Worm (Caenorhabditis elegans) whole organism, young adult: ENCODE measurements around the gene Y116A8C.9.

Source experiments
- B0035.1 ChIP-seq: sonication (generic microtip); optimal IDR thresholded peaks from 2 replicates; lab custom pipeline; 2016; ENCODE audit warnings: missing genetic modification characterization, mild to moderate bottlenecking, missing compliant biosample characterization, missing genotype, missing genetic modification reagents
- B0261.1 ChIP-seq: sonication (generic microtip); optimal IDR thresholded peaks from 2 replicates; lab custom pipeline; 2016; ENCODE audit warnings: mild to moderate bottlenecking, missing genetic modification characterization, moderate library complexity, missing compliant biosample characterization
- D2030.7 ChIP-seq: fragments of 200-800 bp; sonication (Bioruptor generic); IDR thresholded peaks from 2 replicates; pipeline ENCODE4 v1.3.6; 2022; ENCODE audit warnings: missing genetic modification reagents, missing genetic modification characterization, missing compliant biosample characterization
- F10E7.11 ChIP-seq: sonication (generic microtip); optimal IDR thresholded peaks from 2 replicates; lab custom pipeline; 2017; ENCODE audit warnings: mild to moderate bottlenecking, missing genetic modification characterization, moderate library complexity, missing compliant biosample characterization
- F22D6.2 ChIP-seq: sonication (generic microtip); optimal IDR thresholded peaks from 2 replicates; lab custom pipeline; 2016; ENCODE audit warnings: mild to moderate bottlenecking, missing genetic modification characterization, missing compliant biosample characterization
- F23B12.7 ChIP-seq: sonication (generic microtip); optimal IDR thresholded peaks from 2 replicates; lab custom pipeline; 2017; ENCODE audit warnings: missing genetic modification characterization, mild to moderate bottlenecking, missing compliant biosample characterization, antibody characterized with exemption, moderate library complexity; ENCODE audit not compliant: insufficient read depth
- F33H1.4 ChIP-seq: fragments of 200-800 bp; sonication (Bioruptor generic); IDR thresholded peaks from 2 replicates; pipeline ENCODE4 v1.3.6; 2022; ENCODE audit warnings: missing genetic modification reagents, missing genetic modification characterization, missing compliant biosample characterization
- F39B2.1 ChIP-seq: fragments of 200-800 bp; sonication (Bioruptor generic); IDR thresholded peaks from 2 replicates; pipeline ENCODE4 v1.3.6; 2022; ENCODE audit warnings: missing genetic modification reagents, missing genetic modification characterization, missing compliant biosample characterization
- F49E8.2 ChIP-seq: sonication (generic microtip); optimal IDR thresholded peaks from 3 replicates; lab custom pipeline; 2017; ENCODE audit warnings: missing genetic modification characterization, mild to moderate bottlenecking, missing compliant biosample characterization, antibody characterized with exemption, moderate library complexity; ENCODE audit not compliant: insufficient read depth
- F55B11.4 ChIP-seq: sonication (generic microtip); optimal IDR thresholded peaks from 2 replicates; lab custom pipeline; 2016; ENCODE audit warnings: missing compliant biosample characterization, missing genetic modification characterization, borderline replicate concordance; ENCODE audit not compliant: insufficient read depth
- F57C9.4 ChIP-seq: sonication (generic microtip); optimal IDR thresholded peaks from 2 replicates; lab custom pipeline; 2017; ENCODE audit warnings: mild to moderate bottlenecking, missing genetic modification characterization, missing compliant biosample characterization
- K12H6.12 ChIP-seq: fragments of 200-800 bp; sonication (Bioruptor generic); optimal IDR thresholded peaks from 2 replicates; lab custom pipeline; 2018; ENCODE audit warnings: mild to moderate bottlenecking, missing genetic modification characterization, missing compliant biosample characterization
- T07F8.4 ChIP-seq: sonication (generic microtip); optimal IDR thresholded peaks from 2 replicates; lab custom pipeline; 2016; ENCODE audit warnings: mild to moderate bottlenecking, missing genetic modification characterization, moderate library complexity, missing compliant biosample characterization
- T26A5.8 ChIP-seq: sonication (generic microtip); optimal IDR thresholded peaks from 2 replicates; lab custom pipeline; 2016; ENCODE audit warnings: missing genetic modification characterization, missing compliant biosample characterization
- Y53F4B.3 ChIP-seq: fragments of 200-800 bp; sonication (Bioruptor generic); IDR thresholded peaks from 2 replicates; pipeline ENCODE4 v1.3.6; 2022; ENCODE audit warnings: missing genetic modification reagents, missing genetic modification characterization, missing compliant biosample characterization
- Y53G8AR.9 ChIP-seq: fragments of 200-800 bp; sonication (Bioruptor generic); conservative IDR thresholded peaks from 2 replicates; pipeline ENCODE4 v1.3.6; 2022; ENCODE audit warnings: missing genetic modification reagents, missing genetic modification characterization, missing compliant biosample characterization
- Y67H2A.10 ChIP-seq: fragments of 200-800 bp; sonication (Bioruptor generic); conservative IDR thresholded peaks from 2 replicates; pipeline ENCODE4 v1.3.6; 2022; ENCODE audit warnings: missing genetic modification reagents, missing genetic modification characterization, missing compliant biosample characterization
- Y79H2A.3 ChIP-seq: fragments of 200-800 bp; sonication (Bioruptor generic); conservative IDR thresholded peaks from 2 replicates; pipeline ENCODE4 v1.3.6; 2022; ENCODE audit warnings: missing genetic modification reagents, missing genetic modification characterization, missing compliant biosample characterization
- aptf-3 ChIP-seq: fragments of 200-800 bp; sonication (Bioruptor generic); IDR thresholded peaks from 2 replicates; pipeline ENCODE4 v1.3.6; 2022; ENCODE audit warnings: missing genetic modification characterization, missing compliant biosample characterization
- ceh-27 ChIP-seq: fragments of 200-800 bp; sonication (Bioruptor generic); optimal IDR thresholded peaks from 2 replicates; lab custom pipeline; 2018; ENCODE audit warnings: mild to moderate bottlenecking, missing genetic modification characterization, moderate library complexity, missing compliant biosample characterization
- ceh-40 ChIP-seq: fragments of 200-800 bp; sonication (Bioruptor generic); IDR thresholded peaks from 2 replicates; pipeline ENCODE4 v1.3.6; 2022; ENCODE audit warnings: missing genetic modification characterization, missing compliant biosample characterization
- ceh-79 ChIP-seq: sonication (generic microtip); optimal IDR thresholded peaks from 2 replicates; lab custom pipeline; 2017; ENCODE audit warnings: mild to moderate bottlenecking, missing genetic modification characterization, missing compliant biosample characterization
- chd-7 ChIP-seq: sonication (generic microtip); optimal IDR thresholded peaks from 2 replicates; lab custom pipeline; 2016; ENCODE audit warnings: mild to moderate bottlenecking, missing genetic modification characterization, moderate library complexity, missing compliant biosample characterization
- die-1 ChIP-seq: sonication (generic microtip); optimal IDR thresholded peaks from 2 replicates; lab custom pipeline; 2016; ENCODE audit warnings: missing genotype, mild to moderate bottlenecking, missing genetic modification characterization, missing compliant biosample characterization
- dpff-1 ChIP-seq: sonication (generic microtip); optimal IDR thresholded peaks from 2 replicates; lab custom pipeline; 2017; ENCODE audit warnings: mild to moderate bottlenecking, missing genetic modification characterization, missing compliant biosample characterization
- egrh-3 ChIP-seq: fragments of 200-800 bp; sonication (Bioruptor generic); IDR thresholded peaks from 2 replicates; pipeline ENCODE4 v1.3.6; 2022; ENCODE audit warnings: missing genetic modification reagents, missing genetic modification characterization, missing compliant biosample characterization
- ekl-4 ChIP-seq: fragments of 200-800 bp; sonication (Bioruptor generic); IDR thresholded peaks from 2 replicates; pipeline ENCODE4 v1.3.6; 2022; ENCODE audit warnings: missing genetic modification reagents, missing genetic modification characterization, missing compliant biosample characterization
- ets-4 ChIP-seq: fragments of 200-800 bp; sonication (Bioruptor generic); optimal IDR thresholded peaks from 2 replicates; lab custom pipeline; 2018; ENCODE audit warnings: mild to moderate bottlenecking, missing genetic modification characterization, missing compliant biosample characterization
- hmg-1.2 ChIP-seq: fragments of 200-800 bp; sonication (Bioruptor generic); IDR thresholded peaks from 2 replicates; pipeline ENCODE4 v1.3.6; 2022; ENCODE audit warnings: missing genetic modification reagents, missing genetic modification characterization, missing compliant biosample characterization
- hmg-20 ChIP-seq: fragments of 200-800 bp; sonication (Bioruptor generic); IDR thresholded peaks from 2 replicates; pipeline ENCODE4 v1.3.6; 2022; ENCODE audit warnings: missing genetic modification reagents, missing genetic modification characterization, missing compliant biosample characterization
- let-607 ChIP-seq, 2 experiments: fragments of 200-800 bp in 1 of 2; sonication (Bioruptor generic) in 1 of 2; sonication (generic microtip) in 1 of 2; optimal IDR thresholded peaks; 2 replicates each; lab custom pipeline; 2016 to 2018; ENCODE audit warnings: mild to moderate bottlenecking in 2 of 2, missing compliant biosample characterization in 2 of 2, missing genetic modification characterization in 2 of 2, moderate library complexity in 2 of 2, missing genotype in 1 of 2
- lin-26 ChIP-seq: fragments of 200-800 bp; sonication (Bioruptor generic); IDR thresholded peaks from 2 replicates; pipeline ENCODE4 v1.3.6; 2022; ENCODE audit warnings: missing genetic modification reagents, missing genetic modification characterization, missing compliant biosample characterization
- lin-40 ChIP-seq: sonication (generic microtip); optimal IDR thresholded peaks from 2 replicates; lab custom pipeline; 2016; ENCODE audit warnings: missing genetic modification characterization, mild to moderate bottlenecking, missing compliant biosample characterization, missing genotype, missing genetic modification reagents
- lin-54 ChIP-seq: fragments of 200-800 bp; sonication (Bioruptor generic); optimal IDR thresholded peaks from 2 replicates; lab custom pipeline; 2018; ENCODE audit warnings: mild to moderate bottlenecking, missing genetic modification characterization, missing compliant biosample characterization
- lir-1 ChIP-seq: fragments of 200-800 bp; sonication (Bioruptor generic); conservative IDR thresholded peaks from 2 replicates; pipeline ENCODE4 v1.3.6; 2022; ENCODE audit warnings: missing genetic modification reagents, missing genetic modification characterization, missing compliant biosample characterization
- nfyb-1 ChIP-seq: fragments of 200-800 bp; sonication (Bioruptor generic); IDR thresholded peaks from 2 replicates; pipeline ENCODE4 v1.3.6; 2022; ENCODE audit warnings: missing genetic modification reagents, missing genetic modification characterization, missing compliant biosample characterization
- nhr-179 ChIP-seq: sonication (generic microtip); optimal IDR thresholded peaks from 2 replicates; lab custom pipeline; 2016; ENCODE audit warnings: mild to moderate bottlenecking, missing genetic modification characterization, missing compliant biosample characterization
- nhr-27 ChIP-seq: fragments of 200-800 bp; sonication (Bioruptor generic); optimal IDR thresholded peaks from 2 replicates; lab custom pipeline; 2018; ENCODE audit warnings: mild to moderate bottlenecking, missing genetic modification characterization, moderate library complexity, missing compliant biosample characterization
- nhr-90 ChIP-seq: sonication (generic microtip); optimal IDR thresholded peaks from 2 replicates; lab custom pipeline; 2016; ENCODE audit warnings: missing genotype, mild to moderate bottlenecking, missing genetic modification characterization, missing compliant biosample characterization
- pha-4 ChIP-seq: fragments of 150-350 bp; sonication (generic microtip); optimal IDR thresholded peaks from 2 replicates; lab custom pipeline; 2014; ENCODE audit warnings: missing biosample characterization, missing genetic modification reagents, missing genetic modification characterization
- rec-8 ChIP-seq, 2 experiments: sonication (generic microtip); optimal IDR thresholded peaks; 2 replicates each; lab custom pipeline; 2016; ENCODE audit warnings: mild to moderate bottlenecking in 2 of 2, missing genetic modification characterization in 2 of 2, missing genetic modification reagents in 2 of 2, missing genotype in 2 of 2, missing biosample characterization in 1 of 2, missing compliant biosample characterization in 1 of 2, moderate library complexity in 1 of 2
- rpc-1 ChIP-seq, 2 experiments: fragments of 150-350 bp in 1 of 2; sonication (generic microtip) in 1 of 2; optimal IDR thresholded peaks; 2 replicates each; lab custom pipeline; 2014 to 2018; ENCODE audit warnings: missing biosample characterization in 1 of 2, missing genetic modification characterization in 1 of 2, missing genetic modification reagents in 1 of 2, missing genotype in 1 of 2
- sptf-2 ChIP-seq: fragments of 200-800 bp; sonication (Bioruptor generic); optimal IDR thresholded peaks from 2 replicates; lab custom pipeline; 2018; ENCODE audit warnings: mild to moderate bottlenecking, missing genetic modification characterization, missing compliant biosample characterization
- unc-130 ChIP-seq: sonication (generic microtip); optimal IDR thresholded peaks from 2 replicates; lab custom pipeline; 2016; ENCODE audit warnings: missing genetic modification reagents, missing genetic modification characterization, missing compliant biosample characterization
- zfh-2 ChIP-seq: fragments of 200-800 bp; sonication (Bioruptor generic); conservative IDR thresholded peaks from 2 replicates; pipeline ENCODE4 v1.3.6; 2022; ENCODE audit warnings: missing genetic modification reagents, missing genetic modification characterization, missing compliant biosample characterization
- ztf-18 ChIP-seq: sonication (generic microtip); optimal IDR thresholded peaks from 2 replicates; lab custom pipeline; 2016; ENCODE audit warnings: missing genotype, mild to moderate bottlenecking, missing genetic modification characterization, missing compliant biosample characterization
- ztf-3 ChIP-seq: fragments of 200-800 bp; sonication (Bioruptor generic); optimal IDR thresholded peaks from 2 replicates; lab custom pipeline; 2018; ENCODE audit warnings: mild to moderate bottlenecking, missing genetic modification characterization, missing compliant biosample characterization

Gene Y116A8C.9

ce11 chrIV:16946746-16947145 is at the start of gene Y116A8C.9, which contains the start of gene arf-6:
Y116A8C.9 (minus strand) TSS chrIV:16946800.
arf-6 (plus strand) TSS chrIV:16947120.
- peak in 1 of 2 experiments; percentile 11 for TF ChIP-seq let-607 (tag; optimal IDR thresholded peaks at IDR 0.05; lab: Kevin White, UChicago)
- TF ChIP-seq lir-1 (GFP tag; lab: Robert Waterston, UW), result no peak
- TF ChIP-seq K12H6.12 (tag; lab: Kevin White, UChicago), result peak; percentile 39
- TF ChIP-seq lin-40 (tag; lab: Kevin White, UChicago), result peak; percentile 58
- TF ChIP-seq F22D6.2 (tag; lab: Kevin White, UChicago), result no peak
- TF ChIP-seq B0035.1, result no peak
- no peak for TF ChIP-seq sptf-2 (GFP tag; lab: Kevin White, UChicago)
- TF ChIP-seq F33H1.4 (GFP tag; lab: Robert Waterston, UW), result no peak
- TF ChIP-seq F55B11.4, result no peak
- TF ChIP-seq F10E7.11 (tag; lab: Kevin White, UChicago), result no peak
- TF ChIP-seq D2030.7 (GFP tag; lab: Robert Waterston, UW), result no peak
- no peak for TF ChIP-seq Y79H2A.3 (GFP tag; lab: Robert Waterston, UW)
- TF ChIP-seq F39B2.1 (GFP tag; lab: Robert Waterston, UW), result no peak
- peak; percentile 56 for TF ChIP-seq ceh-27 (GFP tag; lab: Kevin White, UChicago)
- peak; percentile 76 for TF ChIP-seq F49E8.2 (tag; lab: Kevin White, UChicago)
- TF ChIP-seq rec-8 (tag; optimal IDR thresholded peaks at IDR 0.05; lab: Kevin White, UChicago), result peak in 1 of 2 experiments; percentile 1
- no peak for TF ChIP-seq egrh-3 (GFP tag; lab: Robert Waterston, UW)
- no peak for TF ChIP-seq lin-26 (GFP tag; lab: Robert Waterston, UW)
- no peak for TF ChIP-seq ceh-79 (tag; lab: Kevin White, UChicago)
- no peak for TF ChIP-seq ztf-3
- peak; percentile 56 for TF ChIP-seq lin-54 (GFP tag; lab: Kevin White, UChicago)
- TF ChIP-seq nhr-90 (tag; lab: Kevin White, UChicago), result no peak
- TF ChIP-seq aptf-3 (GFP tag; lab: Robert Waterston, UW), result no peak
- TF ChIP-seq B0261.1 (tag; lab: Kevin White, UChicago), result no peak
- 0 out of 2 replicates have a peak, but pooled peaks have one; percentile 33 for TF ChIP-seq ekl-4 (GFP tag; lab: Robert Waterston, UW)
- no peak for TF ChIP-seq dpff-1 (tag; lab: Kevin White, UChicago)
- TF ChIP-seq Y53G8AR.9 (GFP tag; lab: Robert Waterston, UW), result no peak
- peak; percentile 40 for TF ChIP-seq unc-130 (GFP tag; lab: Kevin White, UChicago)
- TF ChIP-seq hmg-20 (GFP tag; lab: Robert Waterston, UW), result no peak
- peak; percentile 42 for TF ChIP-seq rpc-1 (optimal IDR thresholded peaks at IDR 0.05; lab: Kevin White, UChicago)
- TF ChIP-seq rpc-1 (tag; optimal IDR thresholded peaks at IDR 0.05; lab: Kevin White, UChicago), result no peak
- TF ChIP-seq nhr-27 (tag; lab: Kevin White, UChicago), result no peak
- peak; percentile 49 for TF ChIP-seq F23B12.7 (tag; lab: Kevin White, UChicago)
- no peak for TF ChIP-seq zfh-2 (GFP tag; lab: Robert Waterston, UW)
- no peak for TF ChIP-seq nhr-179 (tag; lab: Kevin White, UChicago)
- no peak for TF ChIP-seq Y67H2A.10 (GFP tag; lab: Robert Waterston, UW)
- no peak for TF ChIP-seq ztf-18 (tag; lab: Kevin White, UChicago)
- no peak for TF ChIP-seq T07F8.4
- 0 out of 2 replicates have a peak, but pooled peaks have one; percentile 18 for TF ChIP-seq hmg-1.2 (GFP tag; lab: Robert Waterston, UW)
- no peak for TF ChIP-seq F57C9.4 (tag; lab: Kevin White, UChicago)
- 0 out of 2 replicates have a peak, but pooled peaks have one; percentile 19 for TF ChIP-seq nfyb-1 (GFP tag; lab: Robert Waterston, UW)
- no peak for TF ChIP-seq ceh-40 (GFP tag; lab: Robert Waterston, UW)
- no peak for TF ChIP-seq chd-7
- no peak for TF ChIP-seq T26A5.8 (tag; lab: Kevin White, UChicago)
- no peak for TF ChIP-seq die-1
- TF ChIP-seq pha-4 (tag; lab: Kevin White, UChicago), result no peak
- no peak for TF ChIP-seq Y53F4B.3 (GFP tag; lab: Robert Waterston, UW)
- no peak for TF ChIP-seq ets-4 (GFP tag; lab: Kevin White, UChicago)
